Fruit fly (Drosophila melanogaster) whole organism, embryonic: ENCODE measurements around the gene Elo68alpha.
A peak's percentile ranks its signal among the peaks of the same experiment; 100 is the strongest.

Experiments used
- Adf1 ChIP-seq: fragments of 200-800 bp; sonication (Bioruptor generic); IDR thresholded peaks from 2 replicates; pipeline ENCODE4 v1.3.6; 2022; ENCODE audit warnings: missing biosample characterization, missing genetic modification characterization
- Atf-2 ChIP-seq: fragments of 200-800 bp; sonication (Bioruptor generic); optimal IDR thresholded peaks from 2 replicates; lab custom pipeline; 2016; ENCODE audit warnings: missing biosample characterization, missing genetic modification characterization
- Atf6 ChIP-seq: fragments of 200-800 bp; sonication (Bioruptor generic); IDR thresholded peaks from 2 replicates; pipeline ENCODE4 v1.3.6; 2022; ENCODE audit warnings: missing biosample characterization, missing genetic modification characterization
- CG10209 ChIP-seq: fragments of 200-800 bp; sonication (Bioruptor generic); optimal IDR thresholded peaks from 3 replicates; lab custom pipeline; 2017; ENCODE audit warnings: missing biosample characterization, mild to moderate bottlenecking, missing genetic modification characterization, missing genetic modification reagents
- CG11723 ChIP-seq: fragments of 200-800 bp; sonication (Bioruptor generic); optimal IDR thresholded peaks from 2 replicates; lab custom pipeline; 2017; ENCODE audit warnings: missing biosample characterization, mild to moderate bottlenecking, missing genetic modification characterization
- CG13296 ChIP-seq: fragments of 200-800 bp; sonication (Bioruptor generic); optimal IDR thresholded peaks from 3 replicates; lab custom pipeline; 2018; ENCODE audit warnings: missing biosample characterization, mild to moderate bottlenecking, missing genetic modification characterization
- CG15073 ChIP-seq: fragments of 200-800 bp; sonication (Bioruptor generic); optimal IDR thresholded peaks from 2 replicates; lab custom pipeline; 2016; ENCODE audit warnings: missing biosample characterization, missing genetic modification characterization
- CG15269 ChIP-seq: fragments of 200-800 bp; sonication (Bioruptor generic); optimal IDR thresholded peaks from 2 replicates; lab custom pipeline; 2018; ENCODE audit warnings: missing biosample characterization, mild to moderate bottlenecking, missing genetic modification characterization, moderate library complexity
- CG15479 ChIP-seq: fragments of 200-800 bp; sonication (Bioruptor generic); optimal IDR thresholded peaks from 3 replicates; lab custom pipeline; 2019; ENCODE audit warnings: missing biosample characterization, mild to moderate bottlenecking, missing genetic modification characterization, moderate library complexity
- CG1792 ChIP-seq: fragments of 200-800 bp; sonication (Bioruptor generic); optimal IDR thresholded peaks from 2 replicates; lab custom pipeline; 2016; ENCODE audit warnings: missing biosample characterization, missing genetic modification characterization
- CG2129 ChIP-seq: fragments of 200-800 bp; sonication (Bioruptor generic); IDR thresholded peaks from 2 replicates; pipeline ENCODE4 v1.3.6; 2022; ENCODE audit warnings: missing biosample characterization, missing genetic modification characterization; ENCODE audit not compliant: partially characterized antibody
- CG31441 ChIP-seq: fragments of 200-800 bp; sonication (Bioruptor generic); IDR thresholded peaks from 2 replicates; pipeline ENCODE4 v1.3.6; 2022; ENCODE audit warnings: missing biosample characterization, missing genetic modification characterization
- CG4282 ChIP-seq: fragments of 200-800 bp; sonication (Bioruptor generic); optimal IDR thresholded peaks from 2 replicates; lab custom pipeline; 2016; ENCODE audit warnings: missing biosample characterization, missing genetic modification characterization
- CG6654 ChIP-seq: fragments of 200-800 bp; sonication (Bioruptor generic); optimal IDR thresholded peaks from 2 replicates; lab custom pipeline; 2017; ENCODE audit warnings: missing biosample characterization, mild to moderate bottlenecking, missing genetic modification characterization
- CG6683 ChIP-seq: fragments of 200-800 bp; sonication (Bioruptor generic); optimal IDR thresholded peaks from 2 replicates; lab custom pipeline; 2017; ENCODE audit warnings: missing biosample characterization, mild to moderate bottlenecking, missing genetic modification characterization, missing genetic modification reagents
- CG7928 ChIP-seq: fragments of 200-800 bp; sonication (Bioruptor generic); optimal IDR thresholded peaks from 2 replicates; lab custom pipeline; 2017; ENCODE audit warnings: missing biosample characterization, mild to moderate bottlenecking, missing genetic modification characterization
- CG7987 ChIP-seq: fragments of 200-800 bp; sonication (Bioruptor generic); optimal IDR thresholded peaks from 2 replicates; lab custom pipeline; 2018; ENCODE audit warnings: missing biosample characterization, mild to moderate bottlenecking, missing genetic modification characterization, moderate library complexity
- CG8388 ChIP-seq: fragments of 200-800 bp; sonication (Bioruptor generic); optimal IDR thresholded peaks from 2 replicates; lab custom pipeline; 2019; ENCODE audit warnings: missing biosample characterization, mild to moderate bottlenecking, missing genetic modification characterization, moderate library complexity
- CG8478 ChIP-seq: fragments of >200 bp; optimal IDR thresholded peaks from 2 replicates; lab custom pipeline; 2018
- CG8944 ChIP-seq: fragments of 200-800 bp; sonication (Bioruptor generic); optimal IDR thresholded peaks from 3 replicates; lab custom pipeline; 2016; ENCODE audit warnings: missing biosample characterization, missing genetic modification characterization
- CG9817 ChIP-seq: fragments of 200-800 bp; sonication (Bioruptor generic); optimal IDR thresholded peaks from 2 replicates; lab custom pipeline; 2018; ENCODE audit warnings: missing biosample characterization, mild to moderate bottlenecking, missing genetic modification characterization, moderate library complexity
- Camta ChIP-seq: fragments of 200-800 bp; sonication (Bioruptor generic); optimal IDR thresholded peaks from 2 replicates; lab custom pipeline; 2016; ENCODE audit warnings: missing biosample characterization, missing genetic modification characterization
- Eip74EF ChIP-seq, 2 experiments: fragments of 200-800 bp in 1 of 2; fragments of >200 bp in 1 of 2; sonication (Bioruptor generic) in 1 of 2; optimal IDR thresholded peaks; 2 replicates each; lab custom pipeline; 2017 to 2019; ENCODE audit warnings: missing biosample characterization in 2 of 2, missing genetic modification characterization in 2 of 2, mild to moderate bottlenecking in 1 of 2, moderate library complexity in 1 of 2
- Fer1 ChIP-seq: fragments of 200-800 bp; sonication (Bioruptor generic); optimal IDR thresholded peaks from 2 replicates; lab custom pipeline; 2017; ENCODE audit warnings: missing biosample characterization, mild to moderate bottlenecking, missing genetic modification characterization
- Hr39 ChIP-seq: fragments of >200 bp; optimal IDR thresholded peaks from 2 replicates; lab custom pipeline; 2017
- Med ChIP-seq: fragments of 200-800 bp; sonication (Bioruptor generic); peaks from one replicate; lab custom pipeline; 2016; ENCODE audit warnings: missing biosample characterization, missing genetic modification characterization, mild to moderate bottlenecking, inconsistent platforms, moderate library complexity
- Myb ChIP-seq: fragments of 200-800 bp; sonication (Bioruptor generic); optimal IDR thresholded peaks from 2 replicates; lab custom pipeline; 2016; ENCODE audit warnings: missing biosample characterization, missing genetic modification characterization
- Side ChIP-seq: fragments of 200-800 bp; sonication (Bioruptor generic); optimal IDR thresholded peaks from 2 replicates; lab custom pipeline; 2016; ENCODE audit warnings: missing biosample characterization, missing genetic modification characterization
- Six4 ChIP-seq: fragments of 200-800 bp; sonication (Bioruptor generic); optimal IDR thresholded peaks from 2 replicates; lab custom pipeline; 2016; ENCODE audit warnings: missing biosample characterization, missing genetic modification characterization
- Usf ChIP-seq: fragments of 200-800 bp; sonication (Bioruptor generic); optimal IDR thresholded peaks from 2 replicates; lab custom pipeline; 2017; ENCODE audit warnings: missing genotype, missing biosample characterization, missing genetic modification characterization
- ci ChIP-seq: fragments of 200-800 bp; sonication (Bioruptor generic); IDR thresholded peaks from 3 replicates; pipeline ENCODE4 v1.3.6; 2022; ENCODE audit warnings: missing biosample characterization, missing genetic modification characterization
- corto ChIP-seq: fragments of 200-800 bp; sonication (Bioruptor generic); optimal IDR thresholded peaks from 2 replicates; lab custom pipeline; 2016; ENCODE audit warnings: missing biosample characterization, mild to moderate bottlenecking, missing genetic modification characterization, moderate library complexity
- da ChIP-seq: fragments of 200-800 bp; sonication (Bioruptor generic); optimal IDR thresholded peaks from 2 replicates; lab custom pipeline; 2016; ENCODE audit warnings: missing biosample characterization, missing genetic modification characterization
- dm ChIP-seq: fragments of 200-800 bp; sonication (Bioruptor generic); optimal IDR thresholded peaks from 3 replicates; lab custom pipeline; 2016; ENCODE audit warnings: missing biosample characterization, missing genetic modification characterization
- dpn ChIP-seq, 2 experiments: fragments of 200-800 bp; sonication (Bioruptor generic); optimal IDR thresholded peaks; 3 replicates each; lab custom pipeline; 2016; ENCODE audit warnings: missing biosample characterization in 2 of 2, missing genetic modification characterization in 2 of 2
- esg ChIP-seq: fragments of 200-800 bp; sonication (Bioruptor generic); conservative IDR thresholded peaks from 2 replicates; pipeline ENCODE4 v1.3.6; 2022; ENCODE audit warnings: missing biosample characterization, missing genetic modification characterization
- fd96Cb ChIP-seq: fragments of 200-800 bp; sonication (Bioruptor generic); optimal IDR thresholded peaks from 2 replicates; lab custom pipeline; 2018; ENCODE audit warnings: missing biosample characterization, mild to moderate bottlenecking, missing genetic modification characterization, moderate library complexity
- gce ChIP-seq: fragments of 200-800 bp; sonication (Bioruptor generic); IDR thresholded peaks from 3 replicates; pipeline ENCODE4 v1.3.6; 2022; ENCODE audit warnings: missing biosample characterization, missing genetic modification characterization
- insv ChIP-seq, 2 experiments: fragments of 200-800 bp; sonication (Bioruptor generic); optimal IDR thresholded peaks; 3 replicates each; lab custom pipeline; 2016 to 2018; ENCODE audit warnings: missing biosample characterization in 2 of 2, missing genetic modification characterization in 2 of 2
- jing ChIP-seq: fragments of 200-800 bp; sonication (Bioruptor generic); optimal IDR thresholded peaks from 2 replicates; lab custom pipeline; 2018; ENCODE audit warnings: missing biosample characterization, mild to moderate bottlenecking, missing genetic modification characterization
- kni ChIP-seq: fragments of 200-800 bp; sonication (Bioruptor generic); optimal IDR thresholded peaks from 3 replicates; lab custom pipeline; 2017; ENCODE audit warnings: mild to moderate bottlenecking, missing biosample characterization, missing genetic modification reagents, missing genetic modification characterization
- nom ChIP-seq: fragments of 200-800 bp; sonication (Bioruptor generic); optimal IDR thresholded peaks from 2 replicates; lab custom pipeline; 2017; ENCODE audit warnings: missing biosample characterization, missing genetic modification characterization, mild to moderate bottlenecking, moderate library complexity, missing genetic modification reagents
- peb ChIP-seq: fragments of 200-800 bp; sonication (Bioruptor generic); IDR thresholded peaks from 2 replicates; pipeline ENCODE4 v1.3.6; 2022; ENCODE audit warnings: missing biosample characterization, missing genetic modification characterization
- repo ChIP-seq: fragments of 200-800 bp; sonication (Bioruptor generic); optimal IDR thresholded peaks from 2 replicates; lab custom pipeline; 2016; ENCODE audit warnings: missing biosample characterization, missing genetic modification characterization
- schlank ChIP-seq: fragments of 200-800 bp; sonication (Bioruptor generic); optimal IDR thresholded peaks from 2 replicates; lab custom pipeline; 2018; ENCODE audit warnings: missing biosample characterization, mild to moderate bottlenecking, missing genetic modification characterization
- ttk ChIP-seq: fragments of 200-800 bp; sonication (Bioruptor generic); IDR thresholded peaks from 2 replicates; pipeline ENCODE4 v2.1.2; 2022; ENCODE audit warnings: missing biosample characterization, missing genetic modification characterization
- usp ChIP-seq: fragments of >200 bp; optimal IDR thresholded peaks from 2 replicates; lab custom pipeline; 2017; ENCODE audit warnings: missing biosample characterization, missing genetic modification characterization
- vvl ChIP-seq: fragments of 200-800 bp; sonication (Bioruptor generic); IDR thresholded peaks from 2 replicates; pipeline ENCODE4 v1.3.6; 2022; ENCODE audit warnings: missing biosample characterization, missing genetic modification characterization

Gene Elo68alpha

dm6 chr3L:11070372-11070854 lies 32.4 kb downstream of the Elo68alpha start, which contains the start of gene Mocs1 (continued):
- no peak for TF ChIP-seq schlank (tag; lab: Kevin White, UChicago)
- peak; percentile 41 for TF ChIP-seq Fer1 (GFP tag; lab: Kevin White, UChicago)

- peak; percentile 45 for TF ChIP-seq Med (GFP tag; lab: Kevin White, UChicago)
- 0 out of 2 replicates have a peak, but pooled peaks have one; percentile 20 for TF ChIP-seq Atf6 (GFP tag; lab: Robert Waterston, UW)
- TF ChIP-seq CG15073 (GFP tag; lab: Kevin White, UChicago), result peak; percentile 75
- no peak for TF ChIP-seq CG11723
Measured at dm6 chr3L:11069764-11070163, 33.1 kb downstream of the Elo68alpha start, which contains the start of gene CG6310. TSS of gene CG6310 (minus strand) at chr3L:11069864.

dm6 chr3L:11065850-11066249 lies 37.0 kb downstream of the Elo68alpha start:
- TF ChIP-seq gce (no peak), ttk (GFP tag; lab: Robert Waterston, UW) (no peak), usp (GFP tag; lab: Kevin White, UChicago) (no peak), fd96Cb (no peak), kni (no peak), dm (GFP tag; lab: Kevin White, UChicago) (no peak), nom (GFP tag; lab: Kevin White, UChicago) (peak; percentile 48), CG13296 (GFP tag; lab: Kevin White, UChicago) (peak; percentile 48), Med (GFP tag; lab: Kevin White, UChicago) (peak; percentile 64), vvl (GFP tag; lab: Robert Waterston, UW) (no peak), CG10209 (GFP tag; lab: Kevin White, UChicago) (no peak), da (GFP tag; lab: Kevin White, UChicago) (no peak), CG6683 (GFP tag; lab: Kevin White, UChicago) (no peak), dpn (GFP tag; optimal IDR thresholded peaks at IDR 0.05; lab: Kevin White, UChicago) (no peak), Eip74EF (GFP tag; optimal IDR thresholded peaks at IDR 0.05; lab: Kevin White, UChicago) (no peak), CG8478 (lab: Kevin White, UChicago) (no peak), ci (GFP tag; lab: Robert Waterston, UW) (0 out of 3 replicates have a peak, but pooled peaks have one; percentile 25), repo (GFP tag; lab: Kevin White, UChicago) (no peak), CG6654 (GFP tag; lab: Kevin White, UChicago) (no peak), Adf1 (GFP tag; lab: Robert Waterston, UW) (no peak), CG7987 (GFP tag; lab: Kevin White, UChicago) (no peak), CG7928 (GFP tag; lab: Kevin White, UChicago) (no peak), Usf (GFP tag; lab: Kevin White, UChicago) (no peak), CG1792 (no peak), CG15073 (GFP tag; lab: Kevin White, UChicago) (no peak), Camta (GFP tag; lab: Kevin White, UChicago) (no peak), corto (GFP tag; lab: Kevin White, UChicago) (no peak), insv (GFP tag; optimal IDR thresholded peaks at IDR 0.05; lab: Kevin White, UChicago) (no peak), Atf-2 (GFP tag; lab: Kevin White, UChicago) (no peak), CG4282 (GFP tag; lab: Kevin White, UChicago) (no peak)

dm6 chr3L:11064689-11065088 lies 38.1 kb downstream of the Elo68alpha start, which contains the start of the genes CG32075, CG45101 and SuUR:
TSS of gene CG32075 (minus strand) at chr3L:11064941.
TSS of gene CG45101 (plus strand) at chr3L:11064991.
TSS of gene SuUR (plus strand) at chr3L:11064991.
- TF ChIP-seq CG15479 (GFP tag; lab: Kevin White, UChicago), result no peak
- peak; percentile 92 for TF ChIP-seq esg (GFP tag; lab: Robert Waterston, UW)
- TF ChIP-seq CG31441 (GFP tag; lab: Robert Waterston, UW), result peak; percentile 68
- TF ChIP-seq Six4 (GFP tag; lab: Kevin White, UChicago), result peak; percentile 83
- TF ChIP-seq CG2129 (GFP tag; lab: Robert Waterston, UW), result no peak
- peak; percentile 86 for TF ChIP-seq Side (GFP tag; lab: Kevin White, UChicago)
- peak; percentile 87 for TF ChIP-seq peb (GFP tag; lab: Robert Waterston, UW)
- TF ChIP-seq CG9817 (tag; lab: Kevin White, UChicago), result peak; percentile 88
- peak; percentile 80 for TF ChIP-seq CG15269 (tag; lab: Kevin White, UChicago)
- peak; percentile 82 for TF ChIP-seq CG8388
- peak; percentile 75 for TF ChIP-seq Myb
- TF ChIP-seq Hr39 (lab: Kevin White, UChicago), result no peak
- TF ChIP-seq CG8944 (GFP tag; lab: Kevin White, UChicago), result peak; percentile 84
- peak; percentile 67 for TF ChIP-seq jing
